Worm (Caenorhabditis elegans) whole organism, mixed stage, embryonic: ENCODE measurements around the gene Y73F8A.12.

Source experiments
- bed-3 ChIP-seq: fragments of 200-800 bp; sonication (Bioruptor generic); optimal IDR thresholded peaks from 3 replicates; lab custom pipeline; 2018; ENCODE audit warnings: mild to moderate bottlenecking, missing genetic modification characterization, moderate library complexity, missing compliant biosample characterization
- blmp-1 ChIP-seq: fragments of 150-350 bp; optimal IDR thresholded peaks from 2 replicates; lab custom pipeline; 2014; ENCODE audit warnings: missing biosample characterization, missing genetic modification characterization
- ceh-83 ChIP-seq: fragments of 200-800 bp; sonication (Bioruptor generic); optimal IDR thresholded peaks from 2 replicates; lab custom pipeline; 2018; ENCODE audit warnings: mild to moderate bottlenecking, missing genetic modification characterization, missing compliant biosample characterization
- lsy-2 ChIP-seq: fragments of 150-350 bp; optimal IDR thresholded peaks from 2 replicates; lab custom pipeline; 2014; ENCODE audit warnings: missing biosample characterization, missing genetic modification characterization
- mab-5 ChIP-seq: fragments of 150-350 bp; optimal IDR thresholded peaks from 2 replicates; lab custom pipeline; 2014; ENCODE audit warnings: missing biosample characterization, missing genetic modification characterization
- nhr-12 ChIP-seq: fragments of 150-350 bp; optimal IDR thresholded peaks from 2 replicates; lab custom pipeline; 2014; ENCODE audit warnings: missing biosample characterization, missing genetic modification characterization
- nhr-28 ChIP-seq: fragments of 150-350 bp; optimal IDR thresholded peaks from 2 replicates; lab custom pipeline; 2014; ENCODE audit warnings: missing biosample characterization, missing genetic modification characterization
- snpc-4 ChIP-seq: fragments of 150-350 bp; optimal IDR thresholded peaks from 2 replicates; lab custom pipeline; 2014; ENCODE audit warnings: missing biosample characterization, missing genetic modification characterization
- unc-39 ChIP-seq: fragments of 150-350 bp; optimal IDR thresholded peaks from 2 replicates; lab custom pipeline; 2014; ENCODE audit warnings: missing biosample characterization, missing genetic modification characterization
- unc-62 ChIP-seq: fragments of 150-350 bp; optimal IDR thresholded peaks from 2 replicates; lab custom pipeline; 2014; ENCODE audit warnings: missing biosample characterization, missing genetic modification reagents, missing genetic modification characterization
- zip-8 ChIP-seq: fragments of 150-350 bp; optimal IDR thresholded peaks from 2 replicates; lab custom pipeline; 2014; ENCODE audit warnings: missing biosample characterization, missing genetic modification characterization
- ztf-11 ChIP-seq: fragments of 150-350 bp; optimal IDR thresholded peaks from 2 replicates; lab custom pipeline; 2014; ENCODE audit warnings: missing biosample characterization, missing genetic modification characterization

DNA sequence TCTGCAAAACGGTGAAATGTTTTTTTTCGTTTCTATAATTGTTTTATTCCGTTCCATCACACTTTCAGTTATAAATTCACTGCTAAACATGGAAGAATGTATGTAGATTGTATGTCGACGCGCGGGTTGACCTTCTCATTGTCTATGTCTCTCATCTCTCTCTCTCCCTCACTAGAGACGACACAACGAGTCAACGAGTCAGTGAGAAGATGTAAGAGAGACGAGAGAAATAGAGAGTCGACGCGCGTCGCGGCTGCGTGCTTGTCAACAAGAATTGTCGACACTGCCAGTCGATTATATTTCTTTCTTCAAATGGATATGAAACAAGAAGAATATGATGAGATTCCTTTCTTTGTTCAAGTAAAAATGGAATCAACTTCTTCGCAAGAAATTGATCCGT is 518 bp upstream of the Y73F8A.12 start, which contains the start of gene Y73F8A.13:
- TF ChIP-seq zip-8 (no peak), nhr-12 (no peak), bed-3 (no peak), unc-39 (no peak), ceh-83 (GFP tag; lab: Kevin White, UChicago) (no peak), snpc-4 (tag; lab: Kevin White, UChicago) (no peak), lsy-2 (tag; lab: Kevin White, UChicago) (no peak), ztf-11 (tag; lab: Kevin White, UChicago) (no peak), nhr-28 (tag; lab: Kevin White, UChicago) (no peak), unc-62 (GFP tag; lab: Kevin White, UChicago) (no peak), mab-5 (tag; lab: Kevin White, UChicago) (no peak), blmp-1 (tag; lab: Kevin White, UChicago) (no peak)
